Worm (Caenorhabditis elegans) whole organism, L3 larva: ENCODE measurements around the gene hex-2.
A peak's percentile ranks its signal among the peaks of the same experiment; 100 is the strongest.

Source experiments
- fkh-2 ChIP-seq: fragments of 150-350 bp; optimal IDR thresholded peaks from 2 replicates; lab custom pipeline; 2014; ENCODE audit warnings: missing biosample characterization, missing genetic modification reagents, missing genetic modification characterization
- lsy-12 ChIP-seq: sonication (generic microtip); optimal IDR thresholded peaks from 2 replicates; lab custom pipeline; 2016; ENCODE audit warnings: mild to moderate bottlenecking, missing genetic modification characterization, missing compliant biosample characterization
- mdl-1 ChIP-seq: fragments of 150-350 bp; optimal IDR thresholded peaks from 2 replicates; lab custom pipeline; 2014; ENCODE audit warnings: missing biosample characterization, missing genetic modification characterization
- nhr-11 ChIP-seq: fragments of 150-350 bp; optimal IDR thresholded peaks from 2 replicates; lab custom pipeline; 2014; ENCODE audit warnings: missing biosample characterization, missing genetic modification characterization
- nhr-23 ChIP-seq: fragments of 150-350 bp; optimal IDR thresholded peaks from 2 replicates; lab custom pipeline; 2014; ENCODE audit warnings: missing biosample characterization, missing genetic modification reagents, missing genetic modification characterization
- nhr-43 ChIP-seq: sonication (generic microtip); optimal IDR thresholded peaks from 2 replicates; lab custom pipeline; 2016; ENCODE audit warnings: mild to moderate bottlenecking, missing genetic modification characterization, missing compliant biosample characterization; ENCODE audit not compliant: poor library complexity, severe bottlenecking
- nhr-67 ChIP-seq: fragments of 150-350 bp; optimal IDR thresholded peaks from 2 replicates; lab custom pipeline; 2014; ENCODE audit warnings: missing biosample characterization, missing genetic modification characterization

Gene hex-2

DNA sequence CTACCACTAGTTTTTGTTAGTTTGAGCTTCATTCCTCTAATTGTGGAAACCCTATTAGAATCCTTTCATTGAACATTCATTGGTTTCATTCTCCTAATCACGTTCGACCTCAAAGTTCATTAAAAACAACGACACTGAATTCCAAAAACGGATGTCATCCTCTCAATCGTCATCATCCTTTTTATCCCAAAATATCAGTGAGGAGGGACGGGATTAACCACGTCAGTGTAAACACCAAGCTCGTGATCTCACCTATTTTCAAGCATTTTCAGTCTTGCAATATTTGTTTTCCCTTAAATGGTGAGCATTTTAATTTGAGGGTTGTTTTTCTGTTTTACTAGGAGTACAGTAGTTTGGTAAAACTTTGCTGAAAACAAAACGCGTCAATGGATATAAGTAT lies 50.2 kb downstream of the hex-2 start:
- peak; percentile 46 for TF ChIP-seq nhr-11
- TF ChIP-seq mdl-1 (tag; lab: Kevin White, UChicago): no peak

DNA sequence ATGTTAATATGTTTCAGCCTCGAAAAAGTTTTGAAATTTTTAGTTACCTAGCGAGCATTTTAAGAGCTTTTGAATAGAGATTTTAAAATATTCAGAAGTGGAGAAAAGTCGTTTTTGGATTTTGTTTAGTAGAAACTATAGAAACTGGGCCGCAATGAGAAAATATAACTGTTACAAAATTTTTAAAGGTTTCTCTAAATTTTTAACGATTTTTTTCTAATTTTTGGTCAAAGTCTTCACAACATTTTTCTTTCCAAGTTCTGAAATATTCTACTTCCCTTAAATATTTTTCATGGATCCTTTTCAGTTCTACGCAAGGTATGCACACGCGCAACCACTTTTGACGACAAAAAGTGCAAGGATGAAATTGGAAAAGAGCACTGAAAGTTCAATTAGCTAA lies 51.3 kb downstream of the hex-2 start, which contains the start of gene peli-1:
Gene peli-1 (plus strand): TSS at position 301 of the 400 bp plus-strand sequence.
- no peak for TF ChIP-seq nhr-67 (tag; lab: Kevin White, UChicago)
- TF ChIP-seq nhr-23 (tag; lab: Kevin White, UChicago): no peak
- no peak for TF ChIP-seq nhr-43 (tag; lab: Kevin White, UChicago)
- no peak for TF ChIP-seq lsy-12 (tag; lab: Kevin White, UChicago)
- TF ChIP-seq fkh-2 (tag; lab: Kevin White, UChicago): no peak
- TF ChIP-seq, all 47 proteins: peak for 0
